Fruit fly (Drosophila melanogaster) whole organism, pupa: ENCODE data around the gene ru.

Experiments
- CG32121 ChIP-seq: fragments of 200-800 bp; sonication (Bioruptor generic); IDR thresholded peaks from 2 replicates; pipeline ENCODE4 v1.3.6; 2022; ENCODE audit warnings: missing biosample characterization, missing genetic modification characterization
- EcR ChIP-seq: fragments of 200-800 bp; sonication (Bioruptor generic); optimal IDR thresholded peaks from 3 replicates; lab custom pipeline; 2019; ENCODE audit warnings: missing biosample characterization, missing genetic modification characterization, mild to moderate bottlenecking, moderate library complexity, missing genetic modification reagents
- Pif1B ChIP-seq: fragments of 200-800 bp; sonication (Bioruptor generic); optimal IDR thresholded peaks from 3 replicates; lab custom pipeline; 2016; ENCODE audit warnings: missing biosample characterization, missing genetic modification characterization
- gl ChIP-seq: fragments of 200-800 bp; sonication (Bioruptor generic); optimal IDR thresholded peaks from 2 replicates; lab custom pipeline; 2018; ENCODE audit warnings: missing biosample characterization, mild to moderate bottlenecking, missing genetic modification characterization

DNA sequence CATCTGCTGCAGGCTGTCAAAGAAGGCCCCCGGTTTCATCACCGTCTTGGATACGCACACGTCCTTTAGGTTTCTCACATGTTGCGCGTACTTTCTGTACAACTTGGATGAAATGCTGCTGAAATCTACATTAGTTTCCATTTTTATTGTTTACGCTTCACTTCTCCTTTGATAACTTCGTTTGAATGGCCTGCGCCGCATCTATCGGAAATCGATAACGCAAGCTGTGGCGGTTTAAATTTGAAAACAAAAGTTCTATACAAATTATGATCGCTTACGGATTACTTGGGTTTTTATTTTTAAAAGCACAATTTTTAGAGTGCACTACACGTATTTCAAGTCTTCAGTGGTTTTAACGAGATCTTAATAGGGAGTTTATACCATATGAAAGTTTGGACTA is 37.5 kb upstream of the ru start, which contains the start of gene msd5:
- TF ChIP-seq gl, result no peak
- TF ChIP-seq CG32121 (GFP tag; lab: Robert Waterston, UW), result no peak
- no peak for TF ChIP-seq EcR
- no peak for TF ChIP-seq Pif1B (GFP tag; lab: Kevin White, UChicago)
